Fruit fly (Drosophila melanogaster) whole organism: ENCODE results near the gene Cdc16.

Experiments
- Dll ChIP-seq: fragments of >200 bp; optimal IDR thresholded peaks from 2 replicates; lab custom pipeline; 2017
- EcR ChIP-seq, 2 experiments: fragments of >200 bp; optimal IDR thresholded peaks; 2 replicates each; lab custom pipeline; 2017; ENCODE audit warnings: missing biosample characterization in 2 of 2, missing genetic modification characterization in 2 of 2, missing genetic modification reagents in 2 of 2
- pan ChIP-seq: fragments of >200 bp; optimal IDR thresholded peaks from 2 replicates; lab custom pipeline; 2017
- psq ChIP-seq: fragments of >200 bp; optimal IDR thresholded peaks from 2 replicates; lab custom pipeline; 2017
- usp ChIP-seq: fragments of >200 bp; optimal IDR thresholded peaks from 2 replicates; lab custom pipeline; 2017; ENCODE audit warnings: missing biosample characterization, missing genetic modification characterization, mixed read lengths

- TF ChIP-seq psq (lab: Kevin White, UChicago), result no peak
- TF ChIP-seq pan (lab: Kevin White, UChicago), result no peak
- no peak for TF ChIP-seq usp
- no peak for TF ChIP-seq EcR (GFP tag; optimal IDR thresholded peaks at IDR 0.05; lab: Kevin White, UChicago)
- no peak for TF ChIP-seq Dll (lab: Kevin White, UChicago)
Observed at dm6 chr3R:23301270-23301669, 20.3 kb downstream of the Cdc16 start.
